Worm (Caenorhabditis elegans) whole organism, mixed stage, embryonic: Measurements from ENCODE around the gene fbxb-74.

ENCODE experiments used
- M03D4.4 ChIP-seq: sonication (generic microtip); optimal IDR thresholded peaks from 2 replicates; lab custom pipeline; 2017; ENCODE audit warnings: mild to moderate bottlenecking, missing genetic modification characterization, missing compliant biosample characterization
- bed-3 ChIP-seq: fragments of 200-800 bp; sonication (Bioruptor generic); optimal IDR thresholded peaks from 3 replicates; lab custom pipeline; 2018; ENCODE audit warnings: mild to moderate bottlenecking, missing genetic modification characterization, moderate library complexity, missing compliant biosample characterization
- blmp-1 ChIP-seq: fragments of 150-350 bp; optimal IDR thresholded peaks from 2 replicates; lab custom pipeline; 2014; ENCODE audit warnings: missing biosample characterization, missing genetic modification characterization
- ceh-39 ChIP-seq: fragments of 150-350 bp; optimal IDR thresholded peaks from 2 replicates; lab custom pipeline; 2014; ENCODE audit warnings: missing biosample characterization, missing genetic modification characterization
- ceh-43 ChIP-seq: fragments of 200-800 bp; sonication (Bioruptor generic); optimal IDR thresholded peaks from 2 replicates; lab custom pipeline; 2018; ENCODE audit warnings: mild to moderate bottlenecking, missing genetic modification characterization, moderate library complexity, missing compliant biosample characterization
- ceh-83 ChIP-seq: fragments of 200-800 bp; sonication (Bioruptor generic); optimal IDR thresholded peaks from 2 replicates; lab custom pipeline; 2018; ENCODE audit warnings: mild to moderate bottlenecking, missing genetic modification characterization, missing compliant biosample characterization
- ces-1 ChIP-seq: fragments of 150-350 bp; optimal IDR thresholded peaks from 2 replicates; lab custom pipeline; 2014; ENCODE audit warnings: missing biosample characterization, missing genetic modification reagents, missing genetic modification characterization
- cnd-1 ChIP-seq: fragments of 200-800 bp; sonication (Bioruptor generic); optimal IDR thresholded peaks from 2 replicates; lab custom pipeline; 2018; ENCODE audit warnings: mild to moderate bottlenecking, missing genetic modification characterization, missing compliant biosample characterization
- drap-1 ChIP-seq: fragments of 200-800 bp; sonication (Bioruptor generic); optimal IDR thresholded peaks from 3 replicates; lab custom pipeline; 2018; ENCODE audit warnings: mild to moderate bottlenecking, missing genetic modification characterization, missing compliant biosample characterization
- elt-1 ChIP-seq: sonication (generic microtip); optimal IDR thresholded peaks from 2 replicates; lab custom pipeline; 2017; ENCODE audit warnings: missing genetic modification characterization, mild to moderate bottlenecking, missing compliant biosample characterization, antibody characterized with exemption, moderate library complexity, borderline replicate concordance; ENCODE audit not compliant: insufficient read depth
- elt-3 ChIP-seq: fragments of 150-350 bp; optimal IDR thresholded peaks from 2 replicates; lab custom pipeline; 2014; ENCODE audit warnings: missing biosample characterization, missing genetic modification characterization
- flh-1 ChIP-seq: fragments of 200-800 bp; sonication (Bioruptor generic); optimal IDR thresholded peaks from 2 replicates; lab custom pipeline; 2018; ENCODE audit warnings: mild to moderate bottlenecking, missing genetic modification characterization, moderate library complexity, missing compliant biosample characterization
- ham-2 ChIP-seq: fragments of 200-800 bp; sonication (Bioruptor generic); optimal IDR thresholded peaks from 2 replicates; lab custom pipeline; 2018; ENCODE audit warnings: mild to moderate bottlenecking, missing genetic modification characterization, missing compliant biosample characterization
- lin-13 ChIP-seq: fragments of 150-350 bp; optimal IDR thresholded peaks from 2 replicates; lab custom pipeline; 2014; ENCODE audit warnings: missing biosample characterization, missing genetic modification characterization
- lin-32 ChIP-seq: fragments of 200-800 bp; sonication (Bioruptor generic); optimal IDR thresholded peaks from 2 replicates; lab custom pipeline; 2018; ENCODE audit warnings: mild to moderate bottlenecking, missing genetic modification characterization, missing compliant biosample characterization
- mab-5 ChIP-seq: fragments of 150-350 bp; optimal IDR thresholded peaks from 2 replicates; lab custom pipeline; 2014; ENCODE audit warnings: missing biosample characterization, missing genetic modification characterization
- mep-1 ChIP-seq: fragments of 150-350 bp; optimal IDR thresholded peaks from 2 replicates; lab custom pipeline; 2017; ENCODE audit warnings: missing biosample characterization, missing genetic modification reagents, missing genetic modification characterization, inconsistent platforms
- mls-2 ChIP-seq: sonication (generic microtip); optimal IDR thresholded peaks from 2 replicates; lab custom pipeline; 2016; ENCODE audit warnings: mild to moderate bottlenecking, missing genetic modification characterization, moderate library complexity, missing compliant biosample characterization
- nhr-12 ChIP-seq: fragments of 150-350 bp; optimal IDR thresholded peaks from 2 replicates; lab custom pipeline; 2014; ENCODE audit warnings: missing biosample characterization, missing genetic modification characterization
- nhr-237 ChIP-seq: fragments of 150-350 bp; optimal IDR thresholded peaks from 2 replicates; lab custom pipeline; 2014; ENCODE audit warnings: missing biosample characterization, missing genetic modification characterization
- nhr-28 ChIP-seq: fragments of 150-350 bp; optimal IDR thresholded peaks from 2 replicates; lab custom pipeline; 2014; ENCODE audit warnings: missing biosample characterization, missing genetic modification characterization
- nhr-76 ChIP-seq: sonication (generic microtip); optimal IDR thresholded peaks from 2 replicates; lab custom pipeline; 2017; ENCODE audit warnings: missing biosample characterization, missing genetic modification characterization
- pha-4 ChIP-seq: fragments of 150-350 bp; optimal IDR thresholded peaks from 2 replicates; lab custom pipeline; 2018; ENCODE audit warnings: missing biosample characterization, missing genetic modification reagents, missing genetic modification characterization
- sem-2 ChIP-seq: fragments of 200-800 bp; sonication (Bioruptor generic); optimal IDR thresholded peaks from 2 replicates; lab custom pipeline; 2018; ENCODE audit warnings: mild to moderate bottlenecking, missing genetic modification characterization, missing compliant biosample characterization
- snpc-4 ChIP-seq: fragments of 150-350 bp; optimal IDR thresholded peaks from 2 replicates; lab custom pipeline; 2014; ENCODE audit warnings: missing biosample characterization, missing genetic modification characterization
- tbx-8 ChIP-seq: fragments of 200-800 bp; sonication (Bioruptor generic); optimal IDR thresholded peaks from 2 replicates; lab custom pipeline; 2018; ENCODE audit warnings: mild to moderate bottlenecking, missing genetic modification characterization, moderate library complexity, missing compliant biosample characterization
- unc-120 ChIP-seq: sonication (generic microtip); optimal IDR thresholded peaks from 2 replicates; lab custom pipeline; 2017; ENCODE audit warnings: missing genetic modification characterization, missing compliant biosample characterization; ENCODE audit not compliant: poor library complexity, severe bottlenecking
- unc-39 ChIP-seq: fragments of 150-350 bp; optimal IDR thresholded peaks from 2 replicates; lab custom pipeline; 2014; ENCODE audit warnings: missing biosample characterization, missing genetic modification characterization
- zip-8 ChIP-seq: fragments of 150-350 bp; optimal IDR thresholded peaks from 2 replicates; lab custom pipeline; 2014; ENCODE audit warnings: missing biosample characterization, missing genetic modification characterization

fbxb-74 gene

ce11 chrIV:4441077-4441476, 2.0 kb upstream of the fbxb-74 start, which contains the start of gene fbxb-75:
Gene fbxb-75, minus strand, starts transcription at chrIV:4441177.
- TF ChIP-seq elt-1 (tag; lab: Kevin White, UChicago) (peak; percentile 28), nhr-28 (tag; lab: Kevin White, UChicago) (no peak)

ce11 chrIV:4437825-4438224, 1.3 kb downstream of the fbxb-74 start:
- TF ChIP-seq unc-39 (tag; lab: Kevin White, UChicago): no peak
- TF ChIP-seq ceh-43 (GFP tag; lab: Kevin White, UChicago): no peak
- peak; percentile 56 for TF ChIP-seq ham-2
- TF ChIP-seq ceh-83 (GFP tag; lab: Kevin White, UChicago): no peak
- no peak for TF ChIP-seq flh-1 (GFP tag; lab: Kevin White, UChicago)
- no peak for TF ChIP-seq ces-1 (GFP tag; lab: Kevin White, UChicago)
- no peak for TF ChIP-seq lin-13 (tag; lab: Kevin White, UChicago)
- peak; percentile 92 for TF ChIP-seq elt-1 (tag; lab: Kevin White, UChicago)
- no peak for TF ChIP-seq sem-2 (GFP tag; lab: Kevin White, UChicago)

ce11 chrIV:4434441-4435084, 4.5 kb downstream of the fbxb-74 start, which contains the start of the genes R08C7.8 and R08C7.4:
Gene R08C7.8, minus strand, starts transcription at chrIV:4434541.
Gene R08C7.4, plus strand, starts transcription at chrIV:4435034.
- TF ChIP-seq lin-32 (GFP tag; lab: Kevin White, UChicago): no peak

- TF ChIP-seq sem-2 (GFP tag; lab: Kevin White, UChicago): no peak
- TF ChIP-seq tbx-8: no peak
- no peak for TF ChIP-seq ceh-39 (tag; lab: Kevin White, UChicago)
- TF ChIP-seq snpc-4 (tag; lab: Kevin White, UChicago): no peak
- no peak for TF ChIP-seq ceh-83 (GFP tag; lab: Kevin White, UChicago)
- no peak for TF ChIP-seq bed-3 (GFP tag; lab: Kevin White, UChicago)
- TF ChIP-seq ces-1 (GFP tag; lab: Kevin White, UChicago): no peak
- no peak for TF ChIP-seq ceh-43 (GFP tag; lab: Kevin White, UChicago)
- no peak for TF ChIP-seq unc-39 (tag; lab: Kevin White, UChicago)
- TF ChIP-seq lin-32 (GFP tag; lab: Kevin White, UChicago): no peak
Observed at ce11 chrIV:4429901-4430300, 9.2 kb downstream of the fbxb-74 start, which contains the start of the genes str-185 and R08C7.5. Gene str-185, minus strand, starts transcription at chrIV:4430001. Gene R08C7.5, plus strand, starts transcription at chrIV:4430229.

DNA sequence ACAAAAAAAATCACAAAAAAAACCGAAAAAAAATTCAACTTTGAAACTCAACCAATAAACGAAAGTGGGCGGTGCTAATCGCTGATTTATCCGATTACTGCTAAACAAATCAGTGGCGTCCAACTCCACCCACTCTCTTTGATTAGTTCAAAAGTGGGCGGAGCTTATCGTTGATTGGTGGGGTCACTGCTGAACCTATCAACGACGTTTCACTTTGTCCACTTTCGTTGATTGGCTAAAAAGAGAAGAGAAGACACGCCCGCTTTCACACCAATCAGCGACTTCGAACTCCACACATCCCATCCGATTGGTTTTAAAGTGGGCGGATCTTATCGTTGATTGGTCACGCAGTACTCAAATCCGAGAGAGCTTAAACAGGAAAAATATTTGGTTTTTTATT, 15.2 kb downstream of the fbxb-74 start:
- TF ChIP-seq snpc-4 (tag; lab: Kevin White, UChicago): no peak
- TF ChIP-seq nhr-12 (tag; lab: Kevin White, UChicago): no peak
- TF ChIP-seq pha-4: no peak
- TF ChIP-seq cnd-1 (tag; lab: Kevin White, UChicago): no peak
- no peak for TF ChIP-seq mep-1 (tag; lab: Kevin White, UChicago)
- TF ChIP-seq blmp-1 (tag; lab: Kevin White, UChicago): no peak

ce11 chrIV:4423026-4423425, 16.1 kb downstream of the fbxb-74 start:
- TF ChIP-seq ces-1 (GFP tag; lab: Kevin White, UChicago): no peak
- TF ChIP-seq elt-3 (tag; lab: Kevin White, UChicago): no peak
- TF ChIP-seq M03D4.4: no peak
- no peak for TF ChIP-seq bed-3 (GFP tag; lab: Kevin White, UChicago)
- TF ChIP-seq nhr-237 (tag; lab: Kevin White, UChicago): no peak
- no peak for TF ChIP-seq nhr-76 (tag; lab: Kevin White, UChicago)
- no peak for TF ChIP-seq ceh-83 (GFP tag; lab: Kevin White, UChicago)
- TF ChIP-seq blmp-1 (tag; lab: Kevin White, UChicago): no peak
- no peak for TF ChIP-seq nhr-28 (tag; lab: Kevin White, UChicago)
- TF ChIP-seq zip-8 (tag; lab: Kevin White, UChicago): no peak

- no peak for TF ChIP-seq drap-1
- no peak for TF ChIP-seq pha-4
- no peak for TF ChIP-seq unc-39 (tag; lab: Kevin White, UChicago)
- no peak for TF ChIP-seq cnd-1 (tag; lab: Kevin White, UChicago)
- TF ChIP-seq bed-3 (GFP tag; lab: Kevin White, UChicago): no peak
- no peak for TF ChIP-seq sem-2 (GFP tag; lab: Kevin White, UChicago)
- TF ChIP-seq ceh-39 (tag; lab: Kevin White, UChicago): no peak
- TF ChIP-seq elt-1 (tag; lab: Kevin White, UChicago): no peak
- no peak for TF ChIP-seq mab-5 (tag; lab: Kevin White, UChicago)
- TF ChIP-seq mep-1 (tag; lab: Kevin White, UChicago): no peak
- TF ChIP-seq unc-120 (tag; lab: Kevin White, UChicago): no peak
- no peak for TF ChIP-seq snpc-4 (tag; lab: Kevin White, UChicago)
- TF ChIP-seq blmp-1 (tag; lab: Kevin White, UChicago): no peak
- TF ChIP-seq nhr-12 (tag; lab: Kevin White, UChicago): no peak
- no peak for TF ChIP-seq mls-2
- no peak for TF ChIP-seq flh-1 (GFP tag; lab: Kevin White, UChicago)
- no peak for TF ChIP-seq ces-1 (GFP tag; lab: Kevin White, UChicago)
- no peak for TF ChIP-seq nhr-76 (tag; lab: Kevin White, UChicago)
Observed at ce11 chrIV:4422029-4422428, 17.1 kb downstream of the fbxb-74 start, which contains the start of gene clec-175. Gene clec-175, plus strand, starts transcription at chrIV:4422329.
